Worm (Caenorhabditis elegans) whole organism, L1 larva: ENCODE measurements around the gene Y54E2A.9.

Experiments used
- aly-2 ChIP-seq: fragments of 150-350 bp; optimal IDR thresholded peaks from 2 replicates; lab custom pipeline; 2014; ENCODE audit warnings: missing biosample characterization, missing genetic modification characterization
- ama-1 ChIP-seq: fragments of 150-350 bp; optimal IDR thresholded peaks from 2 replicates; lab custom pipeline; 2014
- ceh-63 ChIP-seq: fragments of 200-800 bp; sonication (Bioruptor generic); optimal IDR thresholded peaks from 2 replicates; lab custom pipeline; 2018; ENCODE audit warnings: mild to moderate bottlenecking, missing genetic modification characterization, missing compliant biosample characterization
- ceh-82 ChIP-seq, 3 experiments: fragments of 150-350 bp in 1 of 3; sonication (generic microtip) in 2 of 3; optimal IDR thresholded peaks; 2 replicates each; lab custom pipeline; 2014 to 2017; ENCODE audit warnings: missing biosample characterization in 3 of 3, missing genetic modification characterization in 3 of 3
- ceh-88 ChIP-seq: fragments of 200-800 bp; sonication (Bioruptor generic); IDR thresholded peaks from 2 replicates; pipeline ENCODE4 v1.3.6; 2022; ENCODE audit warnings: missing genetic modification characterization, missing compliant biosample characterization
- ces-1 ChIP-seq: fragments of 150-350 bp; optimal IDR thresholded peaks from 2 replicates; lab custom pipeline; 2014; ENCODE audit warnings: missing biosample characterization, missing genetic modification reagents, missing genetic modification characterization
- dsc-1 ChIP-seq: sonication (generic microtip); optimal IDR thresholded peaks from 2 replicates; lab custom pipeline; 2016; ENCODE audit warnings: mild to moderate bottlenecking, missing genetic modification characterization, missing compliant biosample characterization
- efl-1 ChIP-seq, 4 experiments: fragments of 150-350 bp; optimal IDR thresholded peaks in 3 of 4; peaks in 1 of 4; 1 replicate in 1 of 4; 2 replicates in 3 of 4; lab custom pipeline; 2014; ENCODE audit warnings: missing biosample characterization in 2 of 4, missing genetic modification characterization in 2 of 4, missing genetic modification reagents in 2 of 4
- egl-13 ChIP-seq: sonication (generic microtip); optimal IDR thresholded peaks from 2 replicates; lab custom pipeline; 2016; ENCODE audit warnings: missing genotype, missing genetic modification reagents, missing genetic modification characterization, missing compliant biosample characterization
- elt-2 ChIP-seq: sonication (generic microtip); optimal IDR thresholded peaks from 2 replicates; lab custom pipeline; 2016; ENCODE audit warnings: missing genetic modification characterization, mild to moderate bottlenecking, inconsistent platforms, missing compliant biosample characterization, missing genetic modification reagents
- fkh-10 ChIP-seq: sonication (generic microtip); optimal IDR thresholded peaks from 2 replicates; lab custom pipeline; 2017; ENCODE audit warnings: missing biosample characterization, missing genetic modification reagents, missing genetic modification characterization
- grh-1 ChIP-seq: fragments of 200-800 bp; sonication (Bioruptor generic); IDR thresholded peaks from 2 replicates; pipeline ENCODE4 v1.3.6; 2022; ENCODE audit warnings: missing genetic modification reagents, missing genetic modification characterization, missing compliant biosample characterization
- hpl-2 ChIP-seq: fragments of 150-350 bp; optimal IDR thresholded peaks from 2 replicates; lab custom pipeline; 2014; ENCODE audit warnings: missing biosample characterization, missing genetic modification reagents, missing genetic modification characterization
- irx-1 ChIP-seq: sonication (generic microtip); optimal IDR thresholded peaks from 2 replicates; lab custom pipeline; 2016; ENCODE audit warnings: missing genetic modification characterization, missing compliant biosample characterization
- lin-13 ChIP-seq: fragments of 150-350 bp; optimal IDR thresholded peaks from 2 replicates; lab custom pipeline; 2014; ENCODE audit warnings: missing biosample characterization, missing genetic modification reagents, missing genetic modification characterization
- lin-14 ChIP-seq: fragments of 200-800 bp; sonication (Bioruptor generic); optimal IDR thresholded peaks from 2 replicates; lab custom pipeline; 2018; ENCODE audit warnings: mild to moderate bottlenecking, missing genetic modification characterization, moderate library complexity, missing compliant biosample characterization
- lsy-2 ChIP-seq, 2 experiments: fragments of 150-350 bp; optimal IDR thresholded peaks; 2 replicates each; lab custom pipeline; 2014; ENCODE audit warnings: missing biosample characterization in 2 of 2, missing genetic modification characterization in 2 of 2
- mab-9 ChIP-seq: fragments of 200-800 bp; sonication (Bioruptor generic); IDR thresholded peaks from 2 replicates; pipeline ENCODE4 v1.3.6; 2022; ENCODE audit warnings: missing genetic modification reagents, missing genetic modification characterization, missing compliant biosample characterization
- mep-1 ChIP-seq: fragments of 150-350 bp; optimal IDR thresholded peaks from 2 replicates; lab custom pipeline; 2014; ENCODE audit warnings: missing biosample characterization, missing genetic modification characterization
- nhr-12 ChIP-seq: sonication (generic microtip); optimal IDR thresholded peaks from 2 replicates; lab custom pipeline; 2017; ENCODE audit warnings: missing biosample characterization, missing genetic modification characterization
- nhr-19 ChIP-seq: fragments of 200-800 bp; sonication (Bioruptor generic); conservative IDR thresholded peaks from 2 replicates; pipeline ENCODE4 v1.3.6; 2022; ENCODE audit warnings: missing genetic modification characterization, missing compliant biosample characterization
- nhr-77 ChIP-seq: fragments of 150-350 bp; optimal IDR thresholded peaks from 2 replicates; lab custom pipeline; 2014; ENCODE audit warnings: missing biosample characterization, missing genetic modification characterization
- nhr-90 ChIP-seq: sonication (generic microtip); optimal IDR thresholded peaks from 2 replicates; lab custom pipeline; 2016; ENCODE audit warnings: mild to moderate bottlenecking, missing genetic modification characterization, missing compliant biosample characterization; ENCODE audit not compliant: poor library complexity
- rnt-1 ChIP-seq: sonication (generic microtip); optimal IDR thresholded peaks from 2 replicates; lab custom pipeline; 2016; ENCODE audit warnings: mild to moderate bottlenecking, missing genetic modification characterization, moderate library complexity, missing compliant biosample characterization
- skn-1 ChIP-seq: fragments of 150-350 bp; optimal IDR thresholded peaks from 2 replicates; lab custom pipeline; 2014; ENCODE audit warnings: missing biosample characterization, missing genetic modification characterization
- swsn-7 ChIP-seq: sonication (generic microtip); optimal IDR thresholded peaks from 2 replicates; lab custom pipeline; 2016; ENCODE audit warnings: missing genetic modification characterization, missing compliant biosample characterization
- tlp-1 ChIP-seq: fragments of 150-350 bp; optimal IDR thresholded peaks from 2 replicates; lab custom pipeline; 2014; ENCODE audit warnings: missing biosample characterization, missing genetic modification characterization
- unc-130 ChIP-seq: fragments of 150-350 bp; optimal IDR thresholded peaks from 2 replicates; lab custom pipeline; 2017; ENCODE audit warnings: missing biosample characterization, missing genetic modification characterization, inconsistent platforms
- unc-62 ChIP-seq: fragments of 150-350 bp; optimal IDR thresholded peaks from 2 replicates; lab custom pipeline; 2014; ENCODE audit warnings: missing biosample characterization, missing genetic modification reagents, missing genetic modification characterization
- unc-98 ChIP-seq: fragments of 200-800 bp; sonication (Bioruptor generic); IDR thresholded peaks from 2 replicates; pipeline ENCODE4 v1.3.6; 2022; ENCODE audit warnings: missing genetic modification characterization, missing compliant biosample characterization
- vab-15 ChIP-seq: sonication (generic microtip); optimal IDR thresholded peaks from 2 replicates; lab custom pipeline; 2017; ENCODE audit warnings: missing genotype, mild to moderate bottlenecking, missing genetic modification characterization, missing compliant biosample characterization
- xbp-1 ChIP-seq: sonication (generic microtip); optimal IDR thresholded peaks from 2 replicates; lab custom pipeline; 2016; ENCODE audit warnings: missing genetic modification characterization, missing compliant biosample characterization
- ztf-4 ChIP-seq: fragments of 150-350 bp; optimal IDR thresholded peaks from 2 replicates; lab custom pipeline; 2014; ENCODE audit warnings: missing biosample characterization, missing genetic modification characterization

The Y54E2A.9 gene

ce11 chrII:14790751-14791150 lies 4.9 kb upstream of the Y54E2A.9 start, which contains the start of gene Y54E2A.10:
Gene Y54E2A.10 (plus strand): TSS chrII:14791051.
- no peak for TF ChIP-seq ces-1 (GFP tag; lab: Kevin White, UChicago)
- TF ChIP-seq skn-1 (tag; lab: Kevin White, UChicago) = no peak
- no peak for TF ChIP-seq grh-1 (GFP tag; lab: Robert Waterston, UW)
- TF ChIP-seq unc-98 (GFP tag; lab: Robert Waterston, UW) = no peak
- TF ChIP-seq swsn-7 (tag; lab: Kevin White, UChicago) = no peak
- no peak for TF ChIP-seq aly-2 (tag; lab: Kevin White, UChicago)
- TF ChIP-seq vab-15 (tag; lab: Kevin White, UChicago) = no peak
- TF ChIP-seq hpl-2 = no peak
- no peak for TF ChIP-seq unc-130 (tag; lab: Kevin White, UChicago)
- no peak for TF ChIP-seq mab-9

ce11 chrII:14779851-14780250 lies 6.0 kb downstream of the Y54E2A.9 start:
- no peak for TF ChIP-seq efl-1 (optimal IDR thresholded peaks at IDR 0.05; lab: Kevin White, UChicago)
- peak in 1 of 2 experiments; percentile 64 for TF ChIP-seq efl-1 (GFP tag; optimal IDR thresholded peaks at IDR 0.05 in 1 of 2; lab: Kevin White, UChicago)
- no peak for TF ChIP-seq elt-2 (tag; lab: Kevin White, UChicago)

- TF ChIP-seq ztf-4 (no peak), rnt-1 (no peak), lin-14 (GFP tag; lab: Kevin White, UChicago) (no peak), ama-1 (lab: Kevin White, UChicago) (no peak), unc-62 (no peak)
Observed at ce11 chrII:14778092-14778491, 7.7 kb downstream of the Y54E2A.9 start, which contains the start of gene Y54E2A.8. Gene Y54E2A.8 (plus strand): TSS chrII:14778345.

- TF ChIP-seq aly-2 (tag; lab: Kevin White, UChicago) = no peak
- TF ChIP-seq egl-13 = no peak
- TF ChIP-seq nhr-77 (tag; lab: Kevin White, UChicago) = no peak
Observed at ce11 chrII:14772956-14773788, 12.6 kb downstream of the Y54E2A.9 start, which contains the start of gene Y54E2A.7. Gene Y54E2A.7 (minus strand): TSS chrII:14773006.

- TF ChIP-seq dsc-1 (tag; lab: Kevin White, UChicago) = no peak
- TF ChIP-seq tlp-1 (tag; lab: Kevin White, UChicago) = no peak
- TF ChIP-seq irx-1 (tag; lab: Kevin White, UChicago) = no peak
- no peak for TF ChIP-seq xbp-1 (tag; lab: Kevin White, UChicago)
- no peak for TF ChIP-seq mab-9
Observed at ce11 chrII:14772113-14772512, 13.7 kb downstream of the Y54E2A.9 start.

ce11 chrII:14771096-14771495 lies 14.7 kb downstream of the Y54E2A.9 start:
- TF ChIP-seq ceh-82 (tag; optimal IDR thresholded peaks at IDR 0.05; lab: Kevin White, UChicago) (no peak), lin-14 (GFP tag; lab: Kevin White, UChicago) (no peak), nhr-90 (no peak), efl-1 (optimal IDR thresholded peaks at IDR 0.05; lab: Kevin White, UChicago) (no peak), efl-1 (GFP tag; optimal IDR thresholded peaks at IDR 0.05 in 1 of 2; lab: Kevin White, UChicago) (no peak), lsy-2 (tag; optimal IDR thresholded peaks at IDR 0.05; lab: Kevin White, UChicago) (no peak), nhr-12 (tag; lab: Kevin White, UChicago) (no peak), lin-13 (GFP tag; lab: Kevin White, UChicago) (no peak), ceh-88 (no peak), fkh-10 (GFP tag; lab: Kevin White, UChicago) (no peak), ceh-63 (GFP tag; lab: Kevin White, UChicago) (no peak), nhr-19 (GFP tag; lab: Robert Waterston, UW) (no peak), swsn-7 (tag; lab: Kevin White, UChicago) (no peak), mep-1 (tag; lab: Kevin White, UChicago) (no peak)
